Worm (Caenorhabditis elegans) whole organism, L3 larva: ENCODE results near the gene clc-11.

Experiments used
- ZK546.5 ChIP-seq: sonication (generic microtip); optimal IDR thresholded peaks from 2 replicates; lab custom pipeline; 2017; ENCODE audit warnings: missing biosample characterization, missing genetic modification characterization
- ceh-28 ChIP-seq: fragments of 150-350 bp; optimal IDR thresholded peaks from 2 replicates; lab custom pipeline; 2014; ENCODE audit warnings: missing biosample characterization, missing genetic modification reagents, missing genetic modification characterization
- ceh-9 ChIP-seq: sonication (generic microtip); optimal IDR thresholded peaks from 2 replicates; lab custom pipeline; 2018; ENCODE audit warnings: missing biosample characterization, missing genetic modification characterization
- daf-12 ChIP-seq: fragments of 150-350 bp; optimal IDR thresholded peaks from 2 replicates; lab custom pipeline; 2014; ENCODE audit warnings: missing biosample characterization, missing genetic modification reagents, missing genetic modification characterization
- egl-27 ChIP-seq: sonication (generic microtip); optimal IDR thresholded peaks from 4 replicates; lab custom pipeline; 2017; ENCODE audit warnings: missing biosample characterization, missing genetic modification reagents, missing genetic modification characterization
- egl-5 ChIP-seq: fragments of 150-350 bp; optimal IDR thresholded peaks from 2 replicates; lab custom pipeline; 2017; ENCODE audit warnings: missing biosample characterization, missing genetic modification reagents, missing genetic modification characterization, inconsistent platforms
- elt-1 ChIP-seq: fragments of 150-350 bp; optimal IDR thresholded peaks from 2 replicates; lab custom pipeline; 2014; ENCODE audit warnings: missing biosample characterization, missing genetic modification characterization
- elt-2 ChIP-seq: sonication (generic microtip); optimal IDR thresholded peaks from 2 replicates; lab custom pipeline; 2016; ENCODE audit warnings: missing genetic modification reagents, mild to moderate bottlenecking, missing genetic modification characterization, missing compliant biosample characterization
- elt-3 ChIP-seq, 3 experiments: fragments of 150-350 bp in 1 of 3; sonication (generic microtip) in 2 of 3; optimal IDR thresholded peaks; 2 replicates in 2 of 3; 4 replicates in 1 of 3; lab custom pipeline; 2014 to 2017; ENCODE audit warnings: missing biosample characterization in 3 of 3, missing genetic modification characterization in 3 of 3
- eor-1 ChIP-seq, 2 experiments: fragments of 150-350 bp; optimal IDR thresholded peaks; 2 replicates each; lab custom pipeline; 2014 to 2018; ENCODE audit warnings: missing biosample characterization in 2 of 2, missing genetic modification characterization in 2 of 2
- fos-1 ChIP-seq: fragments of 150-350 bp; optimal IDR thresholded peaks from 2 replicates; lab custom pipeline; 2014; ENCODE audit warnings: missing biosample characterization, missing genetic modification characterization
- hmg-11 ChIP-seq: sonication (generic microtip); optimal IDR thresholded peaks from 2 replicates; lab custom pipeline; 2016; ENCODE audit warnings: missing genetic modification characterization, missing compliant biosample characterization
- jun-1 ChIP-seq: fragments of 150-350 bp; optimal IDR thresholded peaks from 2 replicates; lab custom pipeline; 2014; ENCODE audit warnings: missing biosample characterization, missing genetic modification reagents, missing genetic modification characterization
- lin-15B ChIP-seq: fragments of 150-350 bp; optimal IDR thresholded peaks from 2 replicates; lab custom pipeline; 2014; ENCODE audit warnings: missing biosample characterization, missing genetic modification characterization
- lin-39 ChIP-seq: fragments of 150-350 bp; optimal IDR thresholded peaks from 2 replicates; lab custom pipeline; 2018; ENCODE audit warnings: missing biosample characterization, missing genetic modification reagents, missing genetic modification characterization
- mdl-1 ChIP-seq: fragments of 150-350 bp; optimal IDR thresholded peaks from 2 replicates; lab custom pipeline; 2014; ENCODE audit warnings: missing biosample characterization, missing genetic modification characterization
- mml-1 ChIP-seq: fragments of 150-350 bp; sonication (generic microtip); optimal IDR thresholded peaks from 3 replicates; lab custom pipeline; 2014; ENCODE audit warnings: missing biosample characterization, missing genetic modification characterization
- nfya-1 ChIP-seq: sonication (generic microtip); optimal IDR thresholded peaks from 2 replicates; lab custom pipeline; 2017; ENCODE audit warnings: missing genetic modification characterization, mild to moderate bottlenecking, missing compliant biosample characterization, antibody characterized with exemption, moderate library complexity; ENCODE audit not compliant: insufficient read depth
- nhr-11 ChIP-seq: fragments of 150-350 bp; optimal IDR thresholded peaks from 2 replicates; lab custom pipeline; 2014; ENCODE audit warnings: missing biosample characterization, missing genetic modification characterization
- nhr-12 ChIP-seq: fragments of 150-350 bp; optimal IDR thresholded peaks from 2 replicates; lab custom pipeline; 2014; ENCODE audit warnings: missing biosample characterization, missing genetic modification characterization
- nhr-237 ChIP-seq: fragments of 150-350 bp; optimal IDR thresholded peaks from 2 replicates; lab custom pipeline; 2014; ENCODE audit warnings: missing biosample characterization, missing genetic modification characterization
- nhr-25 ChIP-seq: sonication (generic microtip); optimal IDR thresholded peaks from 2 replicates; lab custom pipeline; 2017; ENCODE audit warnings: missing biosample characterization, missing genetic modification characterization
- nhr-43 ChIP-seq: sonication (generic microtip); optimal IDR thresholded peaks from 2 replicates; lab custom pipeline; 2016; ENCODE audit warnings: mild to moderate bottlenecking, missing genetic modification characterization, missing compliant biosample characterization; ENCODE audit not compliant: poor library complexity, severe bottlenecking
- nhr-76 ChIP-seq: fragments of 150-350 bp; sonication (generic microtip); optimal IDR thresholded peaks from 5 replicates; lab custom pipeline; 2014; ENCODE audit warnings: missing biosample characterization, missing genetic modification characterization
- nhr-77 ChIP-seq: fragments of 150-350 bp; optimal IDR thresholded peaks from 2 replicates; lab custom pipeline; 2014; ENCODE audit warnings: missing biosample characterization, missing genetic modification characterization
- pha-4 ChIP-seq: fragments of 150-350 bp; optimal IDR thresholded peaks from 2 replicates; lab custom pipeline; 2014; ENCODE audit warnings: missing biosample characterization, missing genetic modification reagents, missing genetic modification characterization
- pqm-1 ChIP-seq: fragments of 150-350 bp; optimal IDR thresholded peaks from 2 replicates; lab custom pipeline; 2017; ENCODE audit warnings: missing biosample characterization, missing genetic modification characterization, inconsistent platforms
- skn-1 ChIP-seq: fragments of 150-350 bp; optimal IDR thresholded peaks from 2 replicates; lab custom pipeline; 2014; ENCODE audit warnings: missing biosample characterization, missing genetic modification characterization
- snpc-4 ChIP-seq: fragments of 150-350 bp; optimal IDR thresholded peaks from 2 replicates; lab custom pipeline; 2014; ENCODE audit warnings: missing biosample characterization, missing genetic modification characterization
- tbx-2 ChIP-seq: sonication (generic microtip); optimal IDR thresholded peaks from 2 replicates; lab custom pipeline; 2016; ENCODE audit warnings: mild to moderate bottlenecking, missing genetic modification characterization, missing compliant biosample characterization
- unc-39 ChIP-seq: sonication (generic microtip); optimal IDR thresholded peaks from 4 replicates; lab custom pipeline; 2017; ENCODE audit warnings: missing biosample characterization, missing genetic modification characterization
- unc-62 ChIP-seq: fragments of 150-350 bp; sonication (generic microtip); optimal IDR thresholded peaks from 4 replicates; lab custom pipeline; 2014; ENCODE audit warnings: missing biosample characterization, missing genetic modification reagents, missing genetic modification characterization
- zag-1 ChIP-seq: fragments of 150-350 bp; optimal IDR thresholded peaks from 2 replicates; lab custom pipeline; 2014; ENCODE audit warnings: missing biosample characterization, missing genetic modification characterization
- ztf-11 ChIP-seq: fragments of 150-350 bp; optimal IDR thresholded peaks from 2 replicates; lab custom pipeline; 2014; ENCODE audit warnings: missing biosample characterization, missing genetic modification characterization
- ztf-4 ChIP-seq: fragments of 150-350 bp; optimal IDR thresholded peaks from 2 replicates; lab custom pipeline; 2014; ENCODE audit warnings: missing biosample characterization, missing genetic modification characterization

Gene clc-11

ce11 chrV:16141071-16141470, 1.6 kb upstream of the clc-11 start, which contains the start of gene clc-32:
TSS of gene clc-32 (minus strand) at chrV:16141171.
- TF ChIP-seq snpc-4 (tag; lab: Kevin White, UChicago), result no peak
- TF ChIP-seq nhr-237 (tag; lab: Kevin White, UChicago), result no peak
- no peak for TF ChIP-seq unc-62 (GFP tag; lab: Kevin White, UChicago)
- no peak for TF ChIP-seq egl-5 (tag; lab: Kevin White, UChicago)
- TF ChIP-seq hmg-11 (tag; lab: Kevin White, UChicago), result no peak
- TF ChIP-seq elt-3 (tag; optimal IDR thresholded peaks at IDR 0.05; lab: Kevin White, UChicago), result no peak
- TF ChIP-seq elt-1, result no peak
- TF ChIP-seq mml-1 (tag; lab: Kevin White, UChicago), result no peak
- no peak for TF ChIP-seq nfya-1 (tag; lab: Kevin White, UChicago)
- TF ChIP-seq ZK546.5, result no peak
- TF ChIP-seq zag-1 (tag; lab: Kevin White, UChicago), result no peak
- TF ChIP-seq tbx-2 (tag; lab: Kevin White, UChicago), result no peak
- TF ChIP-seq nhr-76, result no peak
- TF ChIP-seq daf-12 (tag; lab: Kevin White, UChicago), result no peak
- no peak for TF ChIP-seq elt-2 (tag; lab: Kevin White, UChicago)
- TF ChIP-seq nhr-77 (tag; lab: Kevin White, UChicago), result no peak

DNA sequence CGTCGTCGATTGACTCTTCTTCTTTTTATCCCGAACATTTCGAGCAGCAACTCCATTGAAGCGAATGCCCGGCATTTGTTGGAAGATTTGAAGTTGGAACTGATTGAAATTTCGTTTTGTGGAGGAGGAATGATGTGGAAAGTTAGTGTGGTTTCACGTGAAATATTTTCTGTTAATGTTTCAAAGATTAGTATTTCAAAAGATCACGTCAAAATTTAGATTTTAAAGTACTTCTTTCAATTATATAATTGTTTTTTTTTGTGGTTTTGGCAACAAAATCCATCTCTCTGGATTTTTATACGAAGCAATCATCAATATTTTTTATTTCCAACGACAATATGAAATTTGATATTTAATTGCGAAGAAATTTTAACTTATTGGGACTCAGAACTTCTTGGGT, 2.4 kb downstream of the clc-11 start, which contains the start of gene F44G3.7:
Gene F44G3.7 (minus strand): TSS at position 101 of the 400 bp plus-strand sequence.
- TF ChIP-seq pha-4 (tag; lab: Kevin White, UChicago) (no peak), nhr-76 (no peak), nhr-25 (tag; lab: Kevin White, UChicago) (no peak), ztf-4 (no peak), egl-27 (tag; lab: Kevin White, UChicago) (no peak), nhr-11 (tag; lab: Kevin White, UChicago) (no peak), nhr-43 (no peak), mml-1 (tag; lab: Kevin White, UChicago) (no peak), tbx-2 (tag; lab: Kevin White, UChicago) (no peak), jun-1 (tag; lab: Kevin White, UChicago) (no peak), unc-39 (tag; lab: Kevin White, UChicago) (no peak), nhr-237 (tag; lab: Kevin White, UChicago) (no peak), egl-5 (tag; lab: Kevin White, UChicago) (no peak), nhr-77 (tag; lab: Kevin White, UChicago) (no peak), skn-1 (tag; lab: Kevin White, UChicago) (no peak), unc-62 (GFP tag; lab: Kevin White, UChicago) (no peak), ceh-9 (tag; lab: Kevin White, UChicago) (no peak)

DNA sequence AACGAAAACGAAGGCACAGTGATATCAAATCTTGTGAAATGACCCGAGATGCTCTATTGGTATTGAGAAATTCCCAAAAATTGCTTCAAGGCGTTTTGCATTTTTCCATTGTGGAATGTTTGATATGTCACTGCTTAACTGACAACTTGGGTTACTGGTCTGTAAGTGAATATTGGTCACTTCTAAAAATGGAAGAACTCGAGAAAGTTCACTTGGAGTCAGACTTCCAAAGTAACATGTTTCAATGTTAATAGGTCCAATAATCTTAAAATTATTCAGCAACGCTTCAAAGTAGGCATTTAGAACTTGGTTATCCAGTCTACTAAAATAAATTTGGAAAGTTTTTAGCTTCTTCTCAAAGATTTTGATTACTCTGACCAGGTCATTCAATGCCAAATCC, 6.7 kb downstream of the clc-11 start, which contains the start of gene fbxa-144:
Gene fbxa-144 (minus strand): TSS at position 101 of the 400 bp plus-strand sequence.
- TF ChIP-seq nfya-1 (tag; lab: Kevin White, UChicago) (no peak), unc-62 (GFP tag; lab: Kevin White, UChicago) (no peak), ceh-28 (tag; lab: Kevin White, UChicago) (no peak), lin-39 (tag; lab: Kevin White, UChicago) (no peak), skn-1 (tag; lab: Kevin White, UChicago) (no peak), egl-5 (tag; lab: Kevin White, UChicago) (no peak)

DNA sequence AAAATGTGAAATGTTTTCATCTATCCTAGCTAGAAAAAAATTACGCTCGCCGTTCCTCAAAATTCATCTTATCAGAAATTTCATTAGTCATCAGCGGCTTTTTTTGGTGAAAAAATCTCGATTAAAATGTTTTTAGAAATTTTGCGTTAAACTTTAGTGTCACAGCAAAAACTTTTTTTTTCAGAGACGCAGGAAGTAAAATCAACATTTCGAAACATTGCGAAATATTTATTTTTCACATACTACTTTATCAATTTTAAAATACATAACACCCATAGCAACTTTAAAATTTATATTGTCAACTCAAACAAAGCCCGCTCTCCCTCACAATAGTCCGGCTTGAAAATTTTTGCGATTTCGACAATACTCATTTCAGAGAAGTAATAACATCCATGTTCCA, 7.2 kb downstream of the clc-11 start:
- no peak for TF ChIP-seq daf-12 (tag; lab: Kevin White, UChicago)
- TF ChIP-seq fos-1 (tag; lab: Kevin White, UChicago), result no peak
- no peak for TF ChIP-seq nhr-43
- TF ChIP-seq pqm-1 (tag; lab: Kevin White, UChicago), result no peak
- no peak for TF ChIP-seq ztf-4
- no peak for TF ChIP-seq nhr-12 (tag; lab: Kevin White, UChicago)
- no peak for TF ChIP-seq elt-2 (tag; lab: Kevin White, UChicago)
- no peak for TF ChIP-seq mdl-1 (tag; lab: Kevin White, UChicago)
- no peak for TF ChIP-seq jun-1 (tag; lab: Kevin White, UChicago)
- no peak for TF ChIP-seq eor-1 (tag; optimal IDR thresholded peaks at IDR 0.05; lab: Kevin White, UChicago)
- TF ChIP-seq ztf-11 (tag; lab: Kevin White, UChicago), result no peak
- no peak for TF ChIP-seq lin-15B
